Worm (Caenorhabditis elegans) whole organism, young adult: Measurements from ENCODE around the gene nhr-18.

Experiments used
- F55B11.4 ChIP-seq: sonication (generic microtip); optimal IDR thresholded peaks from 2 replicates; lab custom pipeline; 2016; ENCODE audit warnings: missing compliant biosample characterization, missing genetic modification characterization, borderline replicate concordance; ENCODE audit not compliant: insufficient read depth
- dpl-1 ChIP-seq: fragments of 150-350 bp; optimal IDR thresholded peaks from 2 replicates; lab custom pipeline; 2014; ENCODE audit warnings: missing biosample characterization, missing genetic modification reagents, missing genetic modification characterization
- efl-1 ChIP-seq: fragments of 150-350 bp; optimal IDR thresholded peaks from 2 replicates; lab custom pipeline; 2014; ENCODE audit warnings: missing biosample characterization, missing genetic modification reagents, missing genetic modification characterization
- him-1 ChIP-seq: sonication (generic microtip); optimal IDR thresholded peaks from 2 replicates; lab custom pipeline; 2016; ENCODE audit warnings: missing genotype, missing genetic modification reagents, missing genetic modification characterization, missing compliant biosample characterization
- mes-4 ChIP-seq: sonication (generic microtip); optimal IDR thresholded peaks from 2 replicates; lab custom pipeline; 2016; ENCODE audit warnings: missing genotype, missing genetic modification characterization, missing compliant biosample characterization
- nhr-179 ChIP-seq: sonication (generic microtip); optimal IDR thresholded peaks from 2 replicates; lab custom pipeline; 2016; ENCODE audit warnings: mild to moderate bottlenecking, missing genetic modification characterization, missing compliant biosample characterization
- sptf-2 ChIP-seq: fragments of 200-800 bp; sonication (Bioruptor generic); optimal IDR thresholded peaks from 2 replicates; lab custom pipeline; 2018; ENCODE audit warnings: mild to moderate bottlenecking, missing genetic modification characterization, missing compliant biosample characterization
- ztf-26 ChIP-seq: sonication (generic microtip); optimal IDR thresholded peaks from 2 replicates; lab custom pipeline; 2017; ENCODE audit warnings: missing genetic modification characterization, missing compliant biosample characterization

ce11 chrV:2244751-2245150, 17.7 kb downstream of the nhr-18 start, which contains the start of gene cyp-33C5:
- TF ChIP-seq him-1 (tag; lab: Kevin White, UChicago): no peak
- TF ChIP-seq efl-1: no peak
- TF ChIP-seq sptf-2 (GFP tag; lab: Kevin White, UChicago): no peak
- TF ChIP-seq dpl-1: no peak
- no peak for TF ChIP-seq ztf-26 (tag; lab: Kevin White, UChicago)
- TF ChIP-seq nhr-179: no peak
- TF ChIP-seq F55B11.4 (tag; lab: Kevin White, UChicago): no peak
- no peak for TF ChIP-seq mes-4
